Worm (Caenorhabditis elegans) whole organism, midembryonic: ENCODE data around the gene Y54F10BM.21.
A peak's percentile ranks its signal among the peaks of the same experiment; 100 is the strongest.

Experiments used
- T22C8.4 ChIP-seq: fragments of 200-800 bp; sonication (Bioruptor generic); IDR thresholded peaks from 2 replicates; pipeline ENCODE4 v1.3.6; 2022; ENCODE audit warnings: missing genetic modification characterization, missing compliant biosample characterization
- cog-1 ChIP-seq: sonication (generic microtip); optimal IDR thresholded peaks from 2 replicates; lab custom pipeline; 2016; ENCODE audit warnings: missing genetic modification characterization, missing compliant biosample characterization
- flt-1 ChIP-seq: fragments of 200-800 bp; sonication (Bioruptor generic); IDR thresholded peaks from 2 replicates; pipeline ENCODE4 v1.3.6; 2022; ENCODE audit warnings: missing genetic modification characterization, missing compliant biosample characterization
- klf-2 ChIP-seq: fragments of 200-800 bp; sonication (Bioruptor generic); conservative IDR thresholded peaks from 2 replicates; pipeline ENCODE4 v1.3.6; 2022; ENCODE audit warnings: missing genetic modification reagents, missing genetic modification characterization, missing compliant biosample characterization
- med-1 ChIP-seq: sonication (generic microtip); optimal IDR thresholded peaks from 2 replicates; lab custom pipeline; 2017; ENCODE audit warnings: missing genetic modification characterization, mild to moderate bottlenecking, missing compliant biosample characterization, antibody characterized with exemption, missing genetic modification reagents; ENCODE audit not compliant: insufficient read depth
- ref-1 ChIP-seq: fragments of 200-800 bp; sonication (Bioruptor generic); conservative IDR thresholded peaks from 2 replicates; pipeline ENCODE4 v1.3.6; 2022; ENCODE audit warnings: missing genetic modification reagents, missing genetic modification characterization, missing compliant biosample characterization
- tab-1 ChIP-seq: fragments of 200-800 bp; sonication (Bioruptor generic); IDR thresholded peaks from 2 replicates; pipeline ENCODE4 v1.3.6; 2022; ENCODE audit warnings: missing genetic modification characterization, missing compliant biosample characterization
- ztf-23 ChIP-seq: fragments of 200-800 bp; sonication (Bioruptor generic); IDR thresholded peaks from 2 replicates; pipeline ENCODE4 v1.3.6; 2022; ENCODE audit warnings: missing genetic modification reagents, missing genetic modification characterization, missing compliant biosample characterization
- ztf-29 ChIP-seq: fragments of 200-800 bp; sonication (Bioruptor generic); IDR thresholded peaks from 2 replicates; pipeline ENCODE4 v1.3.6; 2022; ENCODE audit warnings: missing genetic modification reagents, missing genetic modification characterization, missing compliant biosample characterization

The Y54F10BM.21 gene

ce11 chrIII:2279457-2279856 is 2.5 kb downstream of the Y54F10BM.21 start, which contains the start of gene Y54F10BM.23:
TSS of gene Y54F10BM.23 (minus strand) at chrIII:2279557.
- TF ChIP-seq ztf-29 (GFP tag; lab: Robert Waterston, UW): no peak
- no peak for TF ChIP-seq tab-1
- TF ChIP-seq T22C8.4 (GFP tag; lab: Robert Waterston, UW): no peak
- no peak for TF ChIP-seq ztf-23 (GFP tag; lab: Robert Waterston, UW)
- TF ChIP-seq ref-1 (GFP tag; lab: Robert Waterston, UW): no peak
- no peak for TF ChIP-seq cog-1
- no peak for TF ChIP-seq med-1
- TF ChIP-seq flt-1 (GFP tag; lab: Robert Waterston, UW): no peak
- TF ChIP-seq klf-2 (GFP tag; lab: Robert Waterston, UW): no peak

- TF ChIP-seq T22C8.4 (GFP tag; lab: Robert Waterston, UW): no peak
- no peak for TF ChIP-seq med-1
- no peak for TF ChIP-seq ztf-23 (GFP tag; lab: Robert Waterston, UW)
- TF ChIP-seq tab-1: no peak
- no peak for TF ChIP-seq klf-2 (GFP tag; lab: Robert Waterston, UW)
- TF ChIP-seq ztf-29 (GFP tag; lab: Robert Waterston, UW): no peak
- TF ChIP-seq ref-1 (GFP tag; lab: Robert Waterston, UW): no peak
- no peak for TF ChIP-seq cog-1
- no peak for TF ChIP-seq flt-1 (GFP tag; lab: Robert Waterston, UW)
These were observed 3.6 kb downstream of the Y54F10BM.21 start, which contains the start of gene Y54F10BM.22 for ce11 chrIII:2280569-2280968. TSS of gene Y54F10BM.22 (plus strand) at chrIII:2280899.

- peak; percentile 98 for TF ChIP-seq T22C8.4 (GFP tag; lab: Robert Waterston, UW)
- TF ChIP-seq ztf-29 (GFP tag; lab: Robert Waterston, UW): no peak
These were observed 5.3 kb downstream of the Y54F10BM.21 start, which contains the start of gene Y54F10BM.3 for ce11 chrIII:2281975-2282957. TSS of gene Y54F10BM.3 (plus strand) at chrIII:2282025.

- TF ChIP-seq klf-2 (GFP tag; lab: Robert Waterston, UW) (no peak), T22C8.4 (GFP tag; lab: Robert Waterston, UW) (peak; percentile 97)
These were observed 6.5 kb downstream of the Y54F10BM.21 start for ce11 chrIII:2283341-2283847.

- TF ChIP-seq tab-1 (no peak), klf-2 (GFP tag; lab: Robert Waterston, UW) (no peak), ztf-29 (GFP tag; lab: Robert Waterston, UW) (no peak), ztf-23 (GFP tag; lab: Robert Waterston, UW) (no peak), cog-1 (no peak), med-1 (no peak)
These were observed 11.3 kb downstream of the Y54F10BM.21 start for ce11 chrIII:2288261-2288660.

- TF ChIP-seq flt-1 (GFP tag; lab: Robert Waterston, UW): no peak
- TF ChIP-seq ref-1 (GFP tag; lab: Robert Waterston, UW): no peak
- TF ChIP-seq klf-2 (GFP tag; lab: Robert Waterston, UW): no peak
- TF ChIP-seq ztf-23 (GFP tag; lab: Robert Waterston, UW): no peak
- no peak for TF ChIP-seq med-1
These were observed 14.2 kb downstream of the Y54F10BM.21 start, which contains the start of gene fbxa-219 for ce11 chrIII:2291139-2291538. TSS of gene fbxa-219 (plus strand) at chrIII:2291415.

- TF ChIP-seq ref-1 (GFP tag; lab: Robert Waterston, UW) (no peak), cog-1 (no peak), flt-1 (GFP tag; lab: Robert Waterston, UW) (no peak), med-1 (no peak), ztf-23 (GFP tag; lab: Robert Waterston, UW) (no peak), tab-1 (no peak), T22C8.4 (GFP tag; lab: Robert Waterston, UW) (no peak), klf-2 (GFP tag; lab: Robert Waterston, UW) (no peak), ztf-29 (GFP tag; lab: Robert Waterston, UW) (no peak)
These were observed 17.8 kb downstream of the Y54F10BM.21 start for ce11 chrIII:2294736-2295135.

ce11 chrIII:2304149-2304548 is 27.2 kb downstream of the Y54F10BM.21 start:
- TF ChIP-seq flt-1 (GFP tag; lab: Robert Waterston, UW) (no peak), T22C8.4 (GFP tag; lab: Robert Waterston, UW) (no peak), cog-1 (no peak), ref-1 (GFP tag; lab: Robert Waterston, UW) (no peak), klf-2 (GFP tag; lab: Robert Waterston, UW) (no peak), med-1 (no peak), ztf-29 (GFP tag; lab: Robert Waterston, UW) (no peak), tab-1 (no peak), ztf-23 (GFP tag; lab: Robert Waterston, UW) (no peak)

ce11 chrIII:2304867-2305266 is 27.9 kb downstream of the Y54F10BM.21 start, which contains the start of gene Y54F10BM.9:
TSS of gene Y54F10BM.9 (minus strand) at chrIII:2304927.
- TF ChIP-seq cog-1 (peak; percentile 5), ztf-23 (GFP tag; lab: Robert Waterston, UW) (no peak), ref-1 (GFP tag; lab: Robert Waterston, UW) (0 out of 2 replicates have a peak, but pooled peaks have one; percentile 13)

ce11 chrIII:2308026-2308425 is 31.1 kb downstream of the Y54F10BM.21 start, which contains the start of the genes fbxa-1 and Y54F10BM.20:
TSS of gene fbxa-1 (minus strand) at chrIII:2308126.
TSS of gene Y54F10BM.20 (plus strand) at chrIII:2308256.
- TF ChIP-seq klf-2 (GFP tag; lab: Robert Waterston, UW) (no peak), med-1 (no peak), flt-1 (GFP tag; lab: Robert Waterston, UW) (no peak), T22C8.4 (GFP tag; lab: Robert Waterston, UW) (no peak), ref-1 (GFP tag; lab: Robert Waterston, UW) (no peak), ztf-29 (GFP tag; lab: Robert Waterston, UW) (no peak), cog-1 (no peak), tab-1 (no peak), ztf-23 (GFP tag; lab: Robert Waterston, UW) (no peak)
